Worm (Caenorhabditis elegans) whole organism, dauer: Measurements from ENCODE around the gene F35D2.1.

Source experiments
- unc-62 ChIP-seq: sonication (generic microtip); optimal IDR thresholded peaks from 2 replicates; lab custom pipeline; 2017; ENCODE audit warnings: missing biosample characterization, missing genetic modification reagents, missing genetic modification characterization

Gene F35D2.1

DNA sequence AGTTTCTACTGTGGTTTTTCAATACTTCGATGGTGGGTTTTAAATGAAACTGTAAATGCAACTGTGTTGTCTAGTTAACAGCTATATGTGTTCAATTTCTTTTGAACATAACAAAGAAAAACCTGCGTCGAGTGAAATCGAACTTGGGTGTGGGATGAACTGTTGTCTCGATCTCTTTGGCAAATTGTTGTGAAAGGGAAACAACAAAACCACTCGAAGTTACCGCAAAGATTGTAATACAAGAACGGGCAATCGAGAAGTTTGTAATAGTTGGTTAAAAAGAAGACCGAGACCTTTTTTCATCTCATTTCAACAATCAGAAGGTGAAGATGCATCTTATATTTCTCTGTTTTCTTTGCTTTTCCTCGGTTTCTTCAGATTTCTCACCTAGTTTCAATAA lies 32.2 kb downstream of the F35D2.1 start, which contains the start of gene lips-17:
lips-17 (plus strand) TSS at position 301 of the 400 bp plus-strand sequence.
- no peak for TF ChIP-seq unc-62 (GFP tag; lab: Kevin White, UChicago)

DNA sequence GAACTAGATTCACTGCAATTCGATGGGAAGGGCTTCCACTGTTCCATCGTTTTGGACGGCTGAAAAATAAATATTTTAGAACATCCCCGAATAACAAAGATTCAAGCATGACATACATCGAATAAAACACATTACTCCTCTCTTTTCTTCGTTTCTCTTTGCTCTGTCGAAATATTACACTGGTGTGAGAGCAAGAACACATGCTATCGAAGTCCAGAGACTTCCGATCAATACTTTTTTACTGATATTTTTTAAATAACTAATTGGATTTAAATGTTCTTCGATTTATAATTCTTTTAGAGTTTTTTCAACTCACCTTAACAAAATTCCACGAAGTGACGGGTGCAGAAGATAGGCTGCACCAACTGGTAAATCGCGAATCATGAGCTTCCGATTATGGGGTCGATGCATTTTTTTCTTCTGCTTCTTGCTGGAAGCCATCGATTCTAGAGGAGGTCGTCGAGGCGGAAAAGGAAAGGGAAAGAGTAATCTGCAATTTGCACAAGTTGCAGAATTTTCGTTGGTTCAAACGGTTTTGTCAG lies 37.6 kb downstream of the F35D2.1 start, which contains the start of the genes oig-4 and R07G3.7:
oig-4 (plus strand) TSS at position 301 of the 542 bp plus-strand sequence.
R07G3.7 (minus strand) TSS at position 492 of the 542 bp plus-strand sequence.
- TF ChIP-seq unc-62 (GFP tag; lab: Kevin White, UChicago), result no peak

DNA sequence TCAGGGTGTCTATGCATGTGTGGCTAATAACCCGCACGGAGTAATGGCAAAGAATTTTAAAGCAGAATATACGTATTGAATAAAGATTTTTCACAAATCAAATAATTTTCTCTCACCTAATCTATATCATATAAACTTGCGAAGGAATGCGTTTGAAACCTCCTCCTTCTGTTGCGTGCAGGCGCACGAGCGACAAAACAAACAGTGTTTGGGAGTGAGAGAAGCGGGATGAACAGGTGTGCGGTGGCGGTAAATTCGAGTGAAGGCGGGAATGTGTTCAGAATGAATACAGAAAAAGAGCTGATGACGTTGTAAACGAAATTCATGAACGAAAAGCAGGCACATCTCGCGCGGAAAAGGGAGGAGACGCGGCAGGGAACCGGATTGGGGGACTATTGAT lies 38.6 kb downstream of the F35D2.1 start:
- no peak for TF ChIP-seq unc-62 (GFP tag; lab: Kevin White, UChicago)

DNA sequence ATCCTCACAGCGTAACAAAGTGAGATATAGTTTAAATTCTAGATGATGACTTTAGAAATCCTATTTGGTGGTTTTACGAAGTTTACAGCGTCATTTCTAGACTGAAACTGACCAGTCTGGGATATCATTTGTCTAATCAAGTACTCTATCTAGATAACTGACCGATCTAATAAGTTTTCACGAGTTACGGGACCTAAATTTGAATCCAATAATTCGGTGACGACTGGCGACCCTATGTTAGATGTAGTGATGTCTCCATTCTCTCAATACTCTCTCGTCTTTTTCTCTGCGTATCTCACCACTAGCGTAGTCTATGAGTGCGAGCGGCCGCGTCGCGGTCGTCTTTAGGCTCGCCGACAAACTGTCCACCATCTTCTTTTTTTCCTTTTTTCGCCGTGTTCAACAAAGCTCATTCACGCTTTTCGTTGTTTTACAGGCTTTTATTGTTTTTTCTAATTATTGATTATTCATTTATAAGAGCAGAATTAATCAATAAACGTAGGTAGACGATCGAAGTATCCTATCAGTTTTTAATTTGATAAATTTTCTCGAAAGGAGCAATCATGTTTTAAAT lies 39.7 kb downstream of the F35D2.1 start:
- no peak for TF ChIP-seq unc-62 (GFP tag; lab: Kevin White, UChicago)

DNA sequence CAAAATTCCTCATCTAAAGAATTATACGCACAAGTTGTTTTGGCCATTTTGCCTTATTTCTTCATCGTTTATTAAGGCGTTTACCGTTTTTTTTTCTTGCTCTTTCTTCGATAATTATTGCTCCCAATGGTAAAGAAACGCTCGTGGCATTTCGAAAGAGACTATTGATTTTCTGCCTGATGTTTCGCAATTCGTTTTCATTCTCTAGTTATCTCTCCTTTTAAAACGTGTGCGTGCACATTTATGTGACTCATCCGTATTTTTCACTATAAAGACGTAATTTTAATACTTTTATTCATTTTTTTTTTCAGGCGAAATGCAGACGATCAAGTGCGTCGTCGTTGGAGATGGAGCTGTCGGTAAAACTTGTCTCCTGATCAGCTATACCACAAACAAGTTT lies 40.4 kb downstream of the F35D2.1 start, which contains the start of gene cdc-42:
cdc-42 (plus strand) TSS at position 312 of the 400 bp plus-strand sequence.
- no peak for TF ChIP-seq unc-62 (GFP tag; lab: Kevin White, UChicago)

DNA sequence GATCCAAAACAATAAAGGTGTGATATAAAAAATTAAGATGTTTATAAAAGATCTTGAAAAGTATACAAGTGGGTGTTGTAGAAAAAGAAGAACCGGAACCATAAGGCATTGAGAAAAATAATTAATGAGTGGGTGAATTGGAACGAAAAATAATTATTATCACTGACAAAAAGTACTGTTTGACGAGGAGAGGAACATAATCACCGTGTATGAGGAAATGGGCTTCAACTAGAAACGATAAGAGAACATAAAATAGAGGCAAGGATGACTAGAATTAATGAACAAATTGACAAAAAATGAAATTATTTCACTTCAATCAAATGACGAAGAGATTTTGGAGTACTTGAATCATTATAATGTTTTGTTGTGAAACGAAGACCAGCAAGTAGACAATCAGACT lies 42.5 kb downstream of the F35D2.1 start:
- no peak for TF ChIP-seq unc-62 (GFP tag; lab: Kevin White, UChicago)

DNA sequence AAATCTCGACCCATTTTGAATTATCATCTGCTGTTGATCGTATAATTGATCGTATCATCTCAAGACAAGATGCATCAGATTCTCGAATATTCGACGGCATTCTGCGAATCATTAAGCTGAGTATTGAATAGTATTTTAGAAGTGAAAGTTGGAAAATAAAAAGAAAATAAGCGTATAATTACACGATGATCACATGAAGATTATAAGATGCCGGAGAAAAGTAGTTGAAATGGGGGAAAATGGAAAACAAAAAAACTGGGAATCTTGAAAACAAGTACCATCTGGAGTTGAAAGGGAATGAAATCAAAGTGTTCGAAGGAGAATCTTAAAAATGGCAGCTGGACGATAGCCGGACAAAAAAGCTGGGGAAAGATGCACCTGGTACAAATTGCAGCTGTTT lies 44.7 kb downstream of the F35D2.1 start, which contains the start of gene R07G3.8:
R07G3.8 (minus strand) TSS at position 101 of the 400 bp plus-strand sequence.
- no peak for TF ChIP-seq unc-62 (GFP tag; lab: Kevin White, UChicago)

DNA sequence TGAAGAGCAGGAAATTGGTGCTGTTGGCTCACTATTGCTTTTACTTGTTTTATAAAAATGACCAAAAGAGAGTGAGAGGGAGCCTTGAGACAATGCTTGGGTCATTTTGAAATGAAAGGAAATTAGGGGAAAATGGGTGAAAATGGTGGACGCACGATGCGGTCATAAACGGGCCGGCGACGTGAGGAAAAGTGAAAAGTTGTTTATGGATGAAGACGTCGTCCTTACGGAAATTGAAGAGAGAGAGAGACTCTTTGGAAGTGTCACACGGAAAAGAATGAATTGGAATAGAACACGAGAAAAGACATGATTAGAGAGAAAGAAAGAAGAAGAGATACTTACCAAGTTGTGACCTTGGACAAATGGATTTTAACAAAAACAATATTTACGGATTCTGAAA lies 45.8 kb downstream of the F35D2.1 start:
- no peak for TF ChIP-seq unc-62 (GFP tag; lab: Kevin White, UChicago)

DNA sequence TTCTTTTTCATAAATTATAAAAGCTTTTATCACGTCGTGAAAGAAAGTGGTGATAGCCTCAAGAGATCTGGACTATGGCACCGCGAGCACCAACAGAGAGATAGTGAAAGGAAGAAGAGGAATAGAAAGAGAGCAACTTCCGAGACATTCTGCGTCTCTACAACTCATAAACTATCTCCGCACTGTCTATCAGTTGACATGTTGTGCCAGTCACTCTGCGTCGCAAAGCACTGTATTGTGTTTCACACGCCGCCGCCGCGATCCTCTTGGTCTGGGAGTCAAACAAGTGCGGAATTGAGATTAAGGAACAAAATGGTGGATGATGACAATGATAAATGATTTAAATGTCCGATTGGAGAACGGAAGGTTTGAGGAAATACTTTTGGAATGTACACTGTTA lies 47.8 kb downstream of the F35D2.1 start:
- TF ChIP-seq unc-62 (GFP tag; lab: Kevin White, UChicago), result no peak

DNA sequence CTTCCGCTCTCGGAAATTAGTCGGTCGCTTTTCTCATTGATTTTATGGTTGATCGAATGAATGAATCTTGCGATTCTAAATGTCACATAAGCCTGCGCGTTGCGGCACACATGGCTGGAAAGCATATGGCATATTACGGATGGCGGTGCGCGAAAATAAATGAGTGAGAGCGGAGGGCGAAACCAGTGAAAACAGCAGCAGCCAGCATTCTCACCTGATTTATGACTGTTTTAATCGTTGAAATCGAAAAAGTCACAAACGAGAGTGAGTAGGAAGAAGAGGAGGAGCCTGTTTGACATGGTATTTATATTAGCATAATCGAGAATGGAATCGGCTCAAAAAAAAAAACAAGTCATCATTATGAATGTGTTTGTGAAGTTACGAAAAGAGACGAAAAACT lies 48.6 kb downstream of the F35D2.1 start:
- TF ChIP-seq unc-62 (GFP tag; lab: Kevin White, UChicago), result no peak

DNA sequence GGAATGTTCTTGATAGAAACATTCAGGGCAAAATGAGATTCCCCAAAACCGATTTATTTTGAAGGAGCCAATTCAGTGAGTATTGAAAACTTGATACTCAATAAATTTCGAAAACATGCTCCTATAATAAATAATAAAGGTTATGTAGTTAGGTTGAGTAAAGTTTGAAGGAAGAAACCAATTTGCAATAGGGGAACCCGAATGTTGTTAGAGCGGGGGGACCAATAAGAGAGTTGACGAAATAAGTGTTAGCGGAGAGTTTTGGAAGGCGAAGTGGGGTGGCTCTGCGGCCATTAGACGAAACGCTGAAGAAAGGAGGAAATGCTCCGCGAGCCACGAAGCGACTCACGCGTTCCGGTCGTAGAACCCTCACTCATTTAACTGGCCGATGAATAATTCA lies 49.3 kb downstream of the F35D2.1 start:
- TF ChIP-seq unc-62 (GFP tag; lab: Kevin White, UChicago), result no peak
